Worm (Caenorhabditis elegans) whole organism, young adult: ENCODE data around the gene pde-3.

ENCODE experiments used
- F57A8.1 ChIP-seq: fragments of 200-800 bp; sonication (Bioruptor generic); optimal IDR thresholded peaks from 2 replicates; lab custom pipeline; 2018; ENCODE audit warnings: mild to moderate bottlenecking, missing genetic modification characterization, moderate library complexity, missing compliant biosample characterization
- T26A5.8 ChIP-seq: sonication (generic microtip); optimal IDR thresholded peaks from 2 replicates; lab custom pipeline; 2016; ENCODE audit warnings: missing genetic modification characterization, missing compliant biosample characterization
- ztf-6 ChIP-seq: fragments of 200-800 bp; sonication (Bioruptor generic); IDR thresholded peaks from 2 replicates; pipeline ENCODE4 v1.3.6; 2022; ENCODE audit warnings: missing genetic modification reagents, missing genetic modification characterization, missing compliant biosample characterization

ce11 chrII:14903611-14904010 lies 15.9 kb upstream of the pde-3 start:
- TF ChIP-seq F57A8.1 (no peak), T26A5.8 (no peak), ztf-6 (GFP tag; lab: Robert Waterston, UW) (no peak)
